Worm (Caenorhabditis elegans): ENCODE results near the gene Y69E1A.3.

ce11 chrIV:10909708-10910107 lies 42.4 kb upstream of the Y69E1A.3 start, which contains the start of gene pyk-2:
- TF ChIP-seq ama-1 (optimal IDR thresholded peaks at IDR 0.05) (no peak), F13H6.1 (tag; optimal IDR thresholded peaks at IDR 0.05) (no peak), che-1 (tag; optimal IDR thresholded peaks at IDR 0.05) (no peak), nhr-11 (tag; optimal IDR thresholded peaks at IDR 0.05) (no peak), unc-86 (tag; optimal IDR thresholded peaks at IDR 0.05) (no peak), tbx-2 (tag; optimal IDR thresholded peaks at IDR 0.05) (no peak), Y22D7AL.16 (tag; optimal IDR thresholded peaks at IDR 0.05) (no peak), ttx-3 (tag; optimal IDR thresholded peaks at IDR 0.05) (no peak), ceh-34 (tag; optimal IDR thresholded peaks at IDR 0.05) (no peak)

Measured in whole organism, late embryonic.